Fruit fly (Drosophila melanogaster) whole organism, prepupa: Measurements from ENCODE around the gene CG7430.
A peak's percentile ranks its signal among the peaks of the same experiment; 100 is the strongest.

ENCODE experiments used
- Blimp-1 ChIP-seq: fragments of 200-800 bp; sonication (Bioruptor generic); optimal IDR thresholded peaks from 3 replicates; lab custom pipeline; 2017; ENCODE audit warnings: missing biosample characterization, missing genetic modification characterization, mild to moderate bottlenecking, moderate library complexity, missing genetic modification reagents
- CG10631 ChIP-seq: fragments of 200-800 bp; sonication (Bioruptor generic); optimal IDR thresholded peaks from 2 replicates; lab custom pipeline; 2016; ENCODE audit warnings: missing biosample characterization, missing genetic modification characterization
- CG10669 ChIP-seq: fragments of 200-800 bp; sonication (Bioruptor generic); optimal IDR thresholded peaks from 3 replicates; lab custom pipeline; 2018; ENCODE audit warnings: missing biosample characterization, mild to moderate bottlenecking, missing genetic modification characterization, moderate library complexity
- CG11902 ChIP-seq: fragments of 200-800 bp; sonication (Bioruptor generic); optimal IDR thresholded peaks from 3 replicates; lab custom pipeline; 2016; ENCODE audit warnings: missing biosample characterization, missing genetic modification characterization
- CG1621 ChIP-seq: fragments of 200-800 bp; sonication (Bioruptor generic); optimal IDR thresholded peaks from 3 replicates; lab custom pipeline; 2018; ENCODE audit warnings: missing biosample characterization, mild to moderate bottlenecking, missing genetic modification characterization
- CG16779 ChIP-seq: fragments of 200-800 bp; sonication (Bioruptor generic); optimal IDR thresholded peaks from 3 replicates; lab custom pipeline; 2017; ENCODE audit warnings: missing biosample characterization, mild to moderate bottlenecking, missing genetic modification characterization
- CG3032 ChIP-seq: fragments of 200-800 bp; optimal IDR thresholded peaks from 2 replicates; lab custom pipeline; 2019; ENCODE audit warnings: missing biosample characterization, mild to moderate bottlenecking, missing genetic modification characterization, moderate library complexity
- CG34406 ChIP-seq: fragments of 200-800 bp; sonication (Bioruptor generic); optimal IDR thresholded peaks from 3 replicates; lab custom pipeline; 2016; ENCODE audit warnings: missing biosample characterization, missing genetic modification characterization
- CG3919 ChIP-seq: fragments of 200-800 bp; sonication (Bioruptor generic); optimal IDR thresholded peaks from 3 replicates; lab custom pipeline; 2016; ENCODE audit warnings: missing biosample characterization, missing genetic modification characterization
- CG4318 ChIP-seq: fragments of 200-800 bp; sonication (Bioruptor generic); optimal IDR thresholded peaks from 3 replicates; lab custom pipeline; 2017; ENCODE audit warnings: missing biosample characterization, mild to moderate bottlenecking, missing genetic modification characterization
- CG6163 ChIP-seq: fragments of 200-800 bp; sonication (Bioruptor generic); IDR thresholded peaks from 3 replicates; pipeline ENCODE4 v1.3.6; 2022; ENCODE audit warnings: missing biosample characterization, missing genetic modification characterization
- CG6854 ChIP-seq: fragments of 200-800 bp; sonication (Bioruptor generic); optimal IDR thresholded peaks from 2 replicates; lab custom pipeline; 2017; ENCODE audit warnings: missing biosample characterization, mild to moderate bottlenecking, missing genetic modification characterization
- CG8632 ChIP-seq: fragments of 200-800 bp; sonication (Bioruptor generic); optimal IDR thresholded peaks from 3 replicates; lab custom pipeline; 2016; ENCODE audit warnings: missing biosample characterization, missing genetic modification characterization
- CG9139 ChIP-seq: fragments of 200-800 bp; sonication (Bioruptor generic); optimal IDR thresholded peaks from 3 replicates; lab custom pipeline; 2017; ENCODE audit warnings: missing biosample characterization, mild to moderate bottlenecking, missing genetic modification characterization
- Eip78C ChIP-seq: fragments of 200-800 bp; sonication (Bioruptor generic); peaks from one replicate; lab custom pipeline; 2016; ENCODE audit warnings: missing biosample characterization, missing genetic modification characterization
- Eip93F ChIP-seq: fragments of 200-800 bp; sonication (Bioruptor generic); optimal IDR thresholded peaks from 2 replicates; lab custom pipeline; 2016; ENCODE audit warnings: missing biosample characterization, mild to moderate bottlenecking, missing genetic modification characterization
- Ets96B ChIP-seq: fragments of 200-800 bp; optimal IDR thresholded peaks from 2 replicates; lab custom pipeline; 2019; ENCODE audit warnings: missing biosample characterization, mild to moderate bottlenecking, missing genetic modification characterization, moderate library complexity
- Gug ChIP-seq: fragments of 200-800 bp; sonication (Bioruptor generic); IDR thresholded peaks from 2 replicates; pipeline ENCODE4 v1.3.6; 2022; ENCODE audit warnings: missing biosample characterization, missing genetic modification characterization
- Hr38 ChIP-seq: sonication (Bioruptor generic); optimal IDR thresholded peaks from 2 replicates; lab custom pipeline; 2016; ENCODE audit warnings: missing biosample characterization, missing genetic modification characterization
- Hr4 ChIP-seq: fragments of 200-800 bp; sonication (Bioruptor generic); optimal IDR thresholded peaks from 3 replicates; lab custom pipeline; 2016; ENCODE audit warnings: missing biosample characterization, missing genetic modification characterization
- Lpt ChIP-seq: fragments of 200-800 bp; sonication (Bioruptor generic); optimal IDR thresholded peaks from 3 replicates; lab custom pipeline; 2016; ENCODE audit warnings: missing biosample characterization, missing genetic modification characterization
- OdsH ChIP-seq: fragments of 200-800 bp; sonication (Bioruptor generic); optimal IDR thresholded peaks from 3 replicates; lab custom pipeline; 2016; ENCODE audit warnings: missing biosample characterization, missing genetic modification characterization
- Sox15 ChIP-seq: fragments of 200-800 bp; sonication (Bioruptor generic); optimal IDR thresholded peaks from 3 replicates; lab custom pipeline; 2016; ENCODE audit warnings: missing biosample characterization, missing genetic modification characterization
- achi ChIP-seq: fragments of 200-800 bp; sonication (Bioruptor generic); optimal IDR thresholded peaks from 3 replicates; lab custom pipeline; 2016; ENCODE audit warnings: missing biosample characterization, missing genetic modification characterization
- acj6 ChIP-seq: fragments of 200-800 bp; sonication (Bioruptor generic); optimal IDR thresholded peaks from 3 replicates; lab custom pipeline; 2016; ENCODE audit warnings: missing biosample characterization, missing genetic modification characterization
- dsx ChIP-seq: fragments of 200-800 bp; optimal IDR thresholded peaks from 3 replicates; lab custom pipeline; 2019; ENCODE audit warnings: missing biosample characterization, mild to moderate bottlenecking, missing genetic modification characterization, moderate library complexity; ENCODE audit not compliant: poor library complexity, severe bottlenecking
- fd59A ChIP-seq: fragments of 200-800 bp; sonication (Bioruptor generic); optimal IDR thresholded peaks from 2 replicates; lab custom pipeline; 2017; ENCODE audit warnings: missing biosample characterization, mild to moderate bottlenecking, missing genetic modification characterization, missing genetic modification reagents
- fd85E ChIP-seq: fragments of 200-800 bp; sonication (Bioruptor generic); optimal IDR thresholded peaks from 3 replicates; lab custom pipeline; 2016; ENCODE audit warnings: missing biosample characterization, missing genetic modification characterization
- fkh ChIP-seq: fragments of 200-800 bp; sonication (Bioruptor generic); optimal IDR thresholded peaks from 3 replicates; lab custom pipeline; 2017; ENCODE audit warnings: missing biosample characterization, mild to moderate bottlenecking, missing genetic modification characterization, moderate library complexity
- lz ChIP-seq: fragments of 200-800 bp; sonication (Bioruptor generic); optimal IDR thresholded peaks from 3 replicates; lab custom pipeline; 2016; ENCODE audit warnings: missing biosample characterization, missing genetic modification characterization
- net ChIP-seq: fragments of 200-800 bp; sonication (Bioruptor generic); optimal IDR thresholded peaks from 3 replicates; lab custom pipeline; 2016; ENCODE audit warnings: missing biosample characterization, missing genetic modification characterization
- svp ChIP-seq: fragments of 200-800 bp; sonication (Bioruptor generic); peaks from one replicate; lab custom pipeline; 2016; ENCODE audit warnings: missing biosample characterization, missing genetic modification characterization
- vri ChIP-seq: fragments of 200-800 bp; sonication (Bioruptor generic); optimal IDR thresholded peaks from 3 replicates; lab custom pipeline; 2016; ENCODE audit warnings: missing biosample characterization, mild to moderate bottlenecking, missing genetic modification characterization

Gene CG7430

DNA sequence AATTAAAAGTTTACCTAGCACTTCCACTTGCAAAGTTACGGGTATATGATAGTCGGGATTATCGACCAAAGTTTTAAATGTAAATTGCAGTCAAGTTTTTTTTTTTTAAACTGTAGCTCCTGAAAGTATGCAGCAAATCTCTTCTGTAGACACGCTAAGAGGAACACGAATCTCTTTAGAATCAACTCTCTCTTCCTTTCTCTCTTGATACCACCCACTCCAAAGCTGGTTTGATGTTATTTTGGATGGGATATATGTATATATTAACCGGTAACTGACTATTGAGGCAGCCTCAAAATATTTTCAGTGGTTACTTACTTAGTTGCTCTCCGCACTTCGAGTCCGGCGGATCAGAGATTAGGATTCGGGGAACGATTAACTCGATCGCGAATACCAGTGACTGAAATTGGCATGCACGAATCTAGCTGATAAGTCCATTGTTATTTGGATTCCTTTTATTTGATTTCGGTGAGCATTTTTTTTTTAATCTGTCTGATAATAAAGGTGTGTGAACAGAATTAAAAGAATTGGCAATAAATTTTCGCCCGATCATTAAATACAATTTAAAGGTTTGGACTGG is 32.2 kb downstream of the CG7430 start, which contains the start of gene CG7408:
CG7408 (plus strand) TSS at position 316 of the 580 bp plus-strand sequence.
- TF ChIP-seq net (GFP tag; lab: Kevin White, UChicago) = no peak
- no peak for TF ChIP-seq fd59A
- peak; percentile 88 for TF ChIP-seq dsx
- no peak for TF ChIP-seq CG11902
- TF ChIP-seq Eip78C (GFP tag; lab: Kevin White, UChicago) = no peak
- TF ChIP-seq CG8632 (GFP tag; lab: Kevin White, UChicago) = no peak
- TF ChIP-seq CG9139 (GFP tag; lab: Kevin White, UChicago) = no peak
- TF ChIP-seq CG16779 (tag; lab: Kevin White, UChicago) = no peak
- TF ChIP-seq svp (GFP tag; lab: Kevin White, UChicago) = no peak
- peak; percentile 20 for TF ChIP-seq fkh (GFP tag; lab: Kevin White, UChicago)
- peak; percentile 60 for TF ChIP-seq Eip93F
- TF ChIP-seq vri (GFP tag; lab: Kevin White, UChicago) = peak; percentile 43
- no peak for TF ChIP-seq CG3919 (GFP tag; lab: Kevin White, UChicago)
- no peak for TF ChIP-seq CG6854 (GFP tag; lab: Kevin White, UChicago)
- no peak for TF ChIP-seq fd85E (GFP tag; lab: Kevin White, UChicago)
- peak; percentile 3 for TF ChIP-seq Lpt (GFP tag; lab: Kevin White, UChicago)
- no peak for TF ChIP-seq CG34406 (GFP tag; lab: Kevin White, UChicago)
- TF ChIP-seq CG1621 (tag; lab: Kevin White, UChicago) = peak; percentile 85

- TF ChIP-seq net (GFP tag; lab: Kevin White, UChicago) (no peak), vri (GFP tag; lab: Kevin White, UChicago) (peak; percentile 37)
These were observed 37.6 kb downstream of the CG7430 start, which contains the start of gene CG5506 for dm6 chr3L:17884276-17884675. CG5506 (minus strand) TSS chr3L:17884376.

DNA sequence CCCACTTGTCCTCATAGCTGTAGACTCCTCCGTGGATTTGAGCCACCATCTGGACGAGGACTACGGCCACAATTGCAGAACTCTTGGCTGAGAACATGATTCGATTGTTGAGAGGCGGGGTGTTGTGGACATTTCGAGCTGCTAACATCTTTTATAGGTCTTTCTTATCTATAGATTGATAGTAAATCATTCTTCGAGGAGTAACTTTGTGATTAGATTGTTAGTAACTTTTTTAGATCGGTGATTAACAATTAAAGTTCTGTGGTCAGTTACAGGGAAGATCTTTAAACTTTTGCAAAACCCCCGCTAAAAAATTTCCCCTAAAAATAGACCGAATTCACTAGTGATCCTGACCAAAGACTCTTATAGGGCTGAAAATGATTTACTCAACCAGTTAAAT is 39.8 kb downstream of the CG7430 start, which contains the start of gene CG16775:
CG16775 (minus strand) TSS at position 101 of the 400 bp plus-strand sequence.
- TF ChIP-seq CG8632 (GFP tag; lab: Kevin White, UChicago) (no peak), Gug (GFP tag; lab: Robert Waterston, UW) (no peak), acj6 (GFP tag; lab: Kevin White, UChicago) (no peak), Blimp-1 (GFP tag; lab: Kevin White, UChicago) (no peak), CG10631 (GFP tag; lab: Kevin White, UChicago) (no peak), CG4318 (GFP tag; lab: Kevin White, UChicago) (no peak), lz (GFP tag; lab: Kevin White, UChicago) (no peak), CG11902 (no peak), CG3032 (no peak), CG34406 (GFP tag; lab: Kevin White, UChicago) (no peak), CG6163 (GFP tag; lab: Robert Waterston, UW) (no peak), fd59A (no peak), Eip78C (GFP tag; lab: Kevin White, UChicago) (no peak), Hr38 (GFP tag; lab: Kevin White, UChicago) (no peak), achi (GFP tag; lab: Kevin White, UChicago) (no peak), Hr4 (GFP tag; lab: Kevin White, UChicago) (no peak), Sox15 (GFP tag; lab: Kevin White, UChicago) (no peak), Ets96B (tag; lab: Kevin White, UChicago) (no peak)

dm6 chr3L:17887393-17887792 is 40.7 kb downstream of the CG7430 start, which contains the start of gene CG7402:
CG7402 (plus strand) TSS chr3L:17887705.
- TF ChIP-seq achi (GFP tag; lab: Kevin White, UChicago) (no peak), OdsH (GFP tag; lab: Kevin White, UChicago) (no peak), acj6 (GFP tag; lab: Kevin White, UChicago) (no peak), vri (GFP tag; lab: Kevin White, UChicago) (no peak), CG10669 (no peak), Hr4 (GFP tag; lab: Kevin White, UChicago) (no peak), net (GFP tag; lab: Kevin White, UChicago) (no peak)
